Worm (Caenorhabditis elegans): ENCODE measurements around the gene gtsf-1.
"Not testable (repeated sequence)": the region's sequence is repeated elsewhere in the genome, so short reads cannot be mapped to it uniquely, and the experiment has no call there.

Gene gtsf-1

ce11 chrIV:16865487-16865886, at the start of gene gtsf-1 (continued):
- TF ChIP-seq F33H1.4 (GFP tag; IDR thresholded peaks at IDR 0.05) (peak; percentile 34; the same call in 1 of the 2 replicates), hmg-20 (GFP tag; IDR thresholded peaks at IDR 0.05) (0 out of 2 replicates have a peak, but pooled peaks have one; percentile 27), sdz-38 (tag; optimal IDR thresholded peaks at IDR 0.05) (no peak), madf-3 (GFP tag; IDR thresholded peaks at IDR 0.05) (peak; percentile 98), F57A8.1 (GFP tag; optimal IDR thresholded peaks at IDR 0.05) (no peak), die-1 (tag; optimal IDR thresholded peaks at IDR 0.05) (no peak), ceh-40 (GFP tag; IDR thresholded peaks at IDR 0.05) (no peak), sptf-2 (GFP tag; optimal IDR thresholded peaks at IDR 0.05) (no peak), xnd-1 (tag; optimal IDR thresholded peaks at IDR 0.05) (no peak), atf-7 (tag; optimal IDR thresholded peaks at IDR 0.05) (peak; percentile 23), tbp1 (GFP tag; optimal IDR thresholded peaks at IDR 0.05) (peak; percentile 72), pbrm-1 (GFP tag; IDR thresholded peaks at IDR 0.05) (peak; percentile 87; the same call in 1 of the 2 replicates), let-607 (tag; optimal IDR thresholded peaks at IDR 0.05) (peak in 1 of 2 experiments; percentile 16), Y67H2A.10 (GFP tag; conservative IDR thresholded peaks at IDR 0.05) (0 out of 2 replicates have a peak, but pooled peaks have one; percentile 13), bed-2 (GFP tag; IDR thresholded peaks at IDR 0.05) (no peak), unc-130 (GFP tag; optimal IDR thresholded peaks at IDR 0.05) (no peak), cebp-1 (GFP tag; IDR thresholded peaks at IDR 0.05) (no peak), cebp-1 (tag; optimal IDR thresholded peaks at IDR 0.05) (peak; percentile 83), ZK185.1 (tag; optimal IDR thresholded peaks at IDR 0.05; ENCODE audit: poor library complexity, severe bottlenecking) (no peak), gei-17 (GFP tag; optimal IDR thresholded peaks at IDR 0.05) (no peak), B0336.3 (GFP tag; IDR thresholded peaks at IDR 0.05) (peak; percentile 87), lag-1 (GFP tag; IDR thresholded peaks at IDR 0.05) (no peak), B0019.2 (GFP tag; conservative IDR thresholded peaks at IDR 0.05) (0 out of 2 replicates have a peak, but pooled peaks have one; percentile 39), ztf-3 (GFP tag; optimal IDR thresholded peaks at IDR 0.05) (no peak), B0261.1 (tag; optimal IDR thresholded peaks at IDR 0.05) (peak; percentile 16), unc-62 (GFP tag; optimal IDR thresholded peaks at IDR 0.05) (no peak), F10E7.11 (tag; optimal IDR thresholded peaks at IDR 0.05) (no peak), ceh-27 (GFP tag; optimal IDR thresholded peaks at IDR 0.05) (peak; percentile 62), attf-3 (GFP tag; conservative IDR thresholded peaks at IDR 0.05) (0 out of 2 replicates have a peak, but pooled peaks have one; percentile 32), lin-35 (GFP tag; optimal IDR thresholded peaks at IDR 0.05) (peak in 1 of 3 experiments; percentile 47)

DNA sequence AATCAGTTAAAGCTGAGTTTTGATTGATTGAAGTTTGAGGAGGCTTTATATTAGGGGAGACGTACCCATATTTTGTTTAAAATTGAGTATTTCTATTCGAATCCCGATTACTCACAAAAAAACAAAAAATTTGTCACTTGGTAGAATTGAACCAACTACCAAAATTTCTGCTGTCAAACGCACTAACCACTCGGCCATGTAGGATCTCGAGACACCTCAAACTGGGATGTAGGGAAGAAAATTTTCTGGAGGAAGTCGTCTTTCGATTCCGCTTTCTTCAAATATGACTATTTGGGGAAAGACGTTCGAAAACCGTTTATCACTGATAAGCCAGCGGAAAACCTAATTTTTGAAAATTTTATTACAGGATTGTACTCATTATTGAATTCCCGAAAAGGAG, 47.1 kb upstream of the gtsf-1 start:
- peak; percentile 34 for TF ChIP-seq rpc-1 (optimal IDR thresholded peaks at IDR 0.05)
- TF ChIP-seq rpc-1 (tag; optimal IDR thresholded peaks at IDR 0.05): peak; percentile 62
- 0 out of 2 replicates have a peak, but pooled peaks have one; percentile 25 for TF ChIP-seq D2030.7 (GFP tag; IDR thresholded peaks at IDR 0.05)
- TF ChIP-seq tbp1 (GFP tag; optimal IDR thresholded peaks at IDR 0.05): peak; percentile 86
- not testable (repeated sequence) for TF ChIP-seq snpc-4 (GFP tag; optimal IDR thresholded peaks at IDR 0.05)
- TF ChIP-seq snpc-4 (tag; optimal IDR thresholded peaks at IDR 0.05): peak in 2 of 4 experiments; percentile 78 to 89
- peak; percentile 38; the same call in 1 of the 2 replicates for TF ChIP-seq hmg-1.2 (GFP tag; IDR thresholded peaks at IDR 0.05)
- 0 out of 2 replicates have a peak, but pooled peaks have one; percentile 49 for TF ChIP-seq ztf-25 (GFP tag; IDR thresholded peaks at IDR 0.05)
- TF ChIP-seq B0261.1 (tag; optimal IDR thresholded peaks at IDR 0.05): peak; percentile 51
- TF ChIP-seq attf-6 (GFP tag; IDR thresholded peaks at IDR 0.05): peak; percentile 94
